Fruit fly (Drosophila melanogaster) whole organism, embryonic: Measurements from ENCODE around the gene PAPLA1.
A peak's percentile ranks its signal among the peaks of the same experiment; 100 is the strongest.

Source experiments
- Atf3 ChIP-seq: fragments of 200-800 bp; sonication (Bioruptor generic); optimal IDR thresholded peaks from 3 replicates; lab custom pipeline; 2016; ENCODE audit warnings: missing biosample characterization, missing genetic modification characterization
- CG10543 ChIP-seq: fragments of 200-800 bp; sonication (Bioruptor generic); optimal IDR thresholded peaks from 3 replicates; lab custom pipeline; 2017; ENCODE audit warnings: missing biosample characterization, mild to moderate bottlenecking, missing genetic modification characterization, moderate library complexity
- CG10565 ChIP-seq: fragments of 200-800 bp; sonication (Bioruptor generic); optimal IDR thresholded peaks from 3 replicates; lab custom pipeline; 2016; ENCODE audit warnings: missing biosample characterization, mild to moderate bottlenecking, missing genetic modification characterization
- CG11085 ChIP-seq: fragments of 200-800 bp; sonication (Bioruptor generic); IDR thresholded peaks from 2 replicates; pipeline ENCODE4 v1.3.6; 2022; ENCODE audit warnings: missing biosample characterization, missing genetic modification characterization
- CG12155 ChIP-seq: fragments of 200-800 bp; sonication (Bioruptor generic); optimal IDR thresholded peaks from 3 replicates; lab custom pipeline; 2016; ENCODE audit warnings: missing biosample characterization, missing genetic modification characterization
- CG12769 ChIP-seq: fragments of 200-800 bp; sonication (Bioruptor generic); optimal IDR thresholded peaks from 2 replicates; lab custom pipeline; 2019; ENCODE audit warnings: missing biosample characterization, mild to moderate bottlenecking, missing genetic modification characterization, moderate library complexity
- CG13894 ChIP-seq: fragments of 200-800 bp; sonication (Bioruptor generic); optimal IDR thresholded peaks from 3 replicates; lab custom pipeline; 2018; ENCODE audit warnings: missing biosample characterization, mild to moderate bottlenecking, missing genetic modification characterization, moderate library complexity
- CG1792 ChIP-seq: fragments of 200-800 bp; sonication (Bioruptor generic); optimal IDR thresholded peaks from 2 replicates; lab custom pipeline; 2016; ENCODE audit warnings: missing biosample characterization, missing genetic modification characterization
- CG18764 ChIP-seq: fragments of 200-800 bp; sonication (Bioruptor generic); optimal IDR thresholded peaks from 3 replicates; lab custom pipeline; 2016; ENCODE audit warnings: missing biosample characterization, missing genetic modification characterization
- CG31441 ChIP-seq: fragments of 200-800 bp; sonication (Bioruptor generic); IDR thresholded peaks from 2 replicates; pipeline ENCODE4 v1.3.6; 2022; ENCODE audit warnings: missing biosample characterization, missing genetic modification characterization
- CG7928 ChIP-seq: fragments of 200-800 bp; sonication (Bioruptor generic); optimal IDR thresholded peaks from 2 replicates; lab custom pipeline; 2017; ENCODE audit warnings: missing biosample characterization, mild to moderate bottlenecking, missing genetic modification characterization
- CG8290 ChIP-seq, 3 experiments: fragments of 200-800 bp; sonication (Bioruptor generic); optimal IDR thresholded peaks; 2 replicates each; lab custom pipeline; 2016 to 2019; ENCODE audit warnings: missing biosample characterization in 3 of 3, missing genetic modification characterization in 3 of 3, mild to moderate bottlenecking in 2 of 3, moderate library complexity in 1 of 3
- Camta ChIP-seq: fragments of 200-800 bp; sonication (Bioruptor generic); optimal IDR thresholded peaks from 2 replicates; lab custom pipeline; 2016; ENCODE audit warnings: missing biosample characterization, missing genetic modification characterization
- Drgx ChIP-seq: fragments of 200-800 bp; sonication (Bioruptor generic); IDR thresholded peaks from 2 replicates; pipeline ENCODE4 v1.3.6; 2022; ENCODE audit warnings: missing biosample characterization, missing genetic modification characterization
- HLH4C ChIP-seq: fragments of 200-800 bp; sonication (Bioruptor generic); IDR thresholded peaks from 3 replicates; pipeline ENCODE4 v1.3.6; 2022; ENCODE audit warnings: missing biosample characterization, missing genetic modification characterization; ENCODE audit not compliant: partially characterized antibody
- HLHmδ ChIP-seq: fragments of 200-800 bp; sonication (Bioruptor generic); optimal IDR thresholded peaks from 2 replicates; lab custom pipeline; 2018; ENCODE audit warnings: missing biosample characterization, mild to moderate bottlenecking, missing genetic modification characterization, moderate library complexity
- Hr39 ChIP-seq: fragments of >200 bp; optimal IDR thresholded peaks from 2 replicates; lab custom pipeline; 2017
- Med ChIP-seq: fragments of 200-800 bp; sonication (Bioruptor generic); peaks from one replicate; lab custom pipeline; 2016; ENCODE audit warnings: missing biosample characterization, missing genetic modification characterization, mild to moderate bottlenecking, inconsistent platforms, moderate library complexity
- Mes4 ChIP-seq: fragments of 200-800 bp; sonication (Bioruptor generic); optimal IDR thresholded peaks from 2 replicates; lab custom pipeline; 2016; ENCODE audit warnings: missing biosample characterization, missing genetic modification characterization
- NC2β ChIP-seq: fragments of 200-800 bp; sonication (Bioruptor generic); optimal IDR thresholded peaks from 2 replicates; lab custom pipeline; 2016; ENCODE audit warnings: missing biosample characterization, missing genetic modification characterization
- Pdp1 ChIP-seq, 2 experiments: fragments of 200-800 bp; sonication (Bioruptor generic); optimal IDR thresholded peaks; 3 replicates each; lab custom pipeline; 2016; ENCODE audit warnings: missing biosample characterization in 2 of 2, missing genetic modification characterization in 2 of 2, mild to moderate bottlenecking in 1 of 2, moderate library complexity in 1 of 2
- al ChIP-seq: fragments of 200-800 bp; sonication (Bioruptor generic); IDR thresholded peaks from 2 replicates; pipeline ENCODE4 v1.3.6; 2022; ENCODE audit warnings: missing biosample characterization, missing genetic modification characterization
- cad ChIP-seq: fragments of >200 bp; optimal IDR thresholded peaks from 2 replicates; lab custom pipeline; 2017; ENCODE audit warnings: missing biosample characterization, missing genetic modification characterization
- cas ChIP-seq: fragments of 200-800 bp; sonication (Bioruptor generic); IDR thresholded peaks from 2 replicates; pipeline ENCODE4 v1.3.6; 2022; ENCODE audit warnings: missing biosample characterization, missing genetic modification characterization
- chinmo ChIP-seq: fragments of 200-800 bp; sonication (Bioruptor generic); IDR thresholded peaks from 4 replicates; pipeline ENCODE4 v1.3.6; 2022; ENCODE audit warnings: missing biosample characterization, missing genetic modification characterization; ENCODE audit not compliant: partially characterized antibody
- corto ChIP-seq: fragments of 200-800 bp; sonication (Bioruptor generic); optimal IDR thresholded peaks from 2 replicates; lab custom pipeline; 2016; ENCODE audit warnings: missing biosample characterization, mild to moderate bottlenecking, missing genetic modification characterization, moderate library complexity
- croc ChIP-seq: fragments of 200-800 bp; sonication (Bioruptor generic); conservative IDR thresholded peaks from 3 replicates; pipeline ENCODE4 v1.3.6; 2022; ENCODE audit warnings: missing biosample characterization, missing genetic modification characterization
- crol ChIP-seq: fragments of 200-800 bp; sonication (Bioruptor generic); IDR thresholded peaks from 2 replicates; pipeline ENCODE4 v1.3.6; 2022; ENCODE audit warnings: missing biosample characterization, missing genetic modification characterization
- cwo ChIP-seq: fragments of 200-800 bp; sonication (Bioruptor generic); optimal IDR thresholded peaks from 3 replicates; lab custom pipeline; 2017; ENCODE audit warnings: missing biosample characterization, missing genetic modification characterization, mild to moderate bottlenecking, moderate library complexity, missing genetic modification reagents
- dati ChIP-seq: fragments of 200-800 bp; sonication (Bioruptor generic); IDR thresholded peaks from 2 replicates; pipeline ENCODE4 v1.3.6; 2022; ENCODE audit warnings: missing biosample characterization, missing genetic modification characterization
- dysf ChIP-seq: fragments of 200-800 bp; sonication (Bioruptor generic); IDR thresholded peaks from 3 replicates; pipeline ENCODE4 v1.3.6; 2022; ENCODE audit warnings: missing biosample characterization, missing genetic modification characterization
- eve ChIP-seq, 2 experiments: fragments of >200 bp; optimal IDR thresholded peaks; 2 replicates each; lab custom pipeline; 2017; ENCODE audit warnings: missing biosample characterization in 2 of 2, missing genetic modification characterization in 2 of 2
- ewg ChIP-seq: fragments of 200-800 bp; sonication (Bioruptor generic); optimal IDR thresholded peaks from 3 replicates; lab custom pipeline; 2017; ENCODE audit warnings: mild to moderate bottlenecking, missing biosample characterization, missing genetic modification reagents, missing genetic modification characterization
- hkb ChIP-seq, 2 experiments: fragments of 200-800 bp in 1 of 2; fragments of >200 bp in 1 of 2; sonication (Bioruptor generic) in 1 of 2; IDR thresholded peaks in 1 of 2; optimal IDR thresholded peaks in 1 of 2; 2 replicates each; pipeline versions ENCODE4 v1.3.6 to Lab custom; 2017 to 2022; ENCODE audit warnings: missing biosample characterization in 1 of 2, missing genetic modification characterization in 1 of 2
- inv ChIP-seq: fragments of 200-800 bp; sonication (Bioruptor generic); IDR thresholded peaks from 2 replicates; pipeline ENCODE4 v1.3.6; 2022; ENCODE audit warnings: missing biosample characterization, missing genetic modification characterization; ENCODE audit not compliant: partially characterized antibody
- lbe ChIP-seq: fragments of 200-800 bp; sonication (Bioruptor generic); optimal IDR thresholded peaks from 2 replicates; lab custom pipeline; 2016; ENCODE audit warnings: missing biosample characterization, mild to moderate bottlenecking, missing genetic modification characterization
- maf-S ChIP-seq: fragments of 200-800 bp; sonication (Bioruptor generic); optimal IDR thresholded peaks from 2 replicates; lab custom pipeline; 2016; ENCODE audit warnings: missing biosample characterization, missing genetic modification characterization
- nom ChIP-seq: fragments of 200-800 bp; sonication (Bioruptor generic); optimal IDR thresholded peaks from 2 replicates; lab custom pipeline; 2017; ENCODE audit warnings: missing biosample characterization, missing genetic modification characterization, mild to moderate bottlenecking, moderate library complexity, missing genetic modification reagents
- oc ChIP-seq: fragments of 200-800 bp; sonication (Bioruptor generic); optimal IDR thresholded peaks from 2 replicates; lab custom pipeline; 2018; ENCODE audit warnings: missing biosample characterization, mild to moderate bottlenecking, missing genetic modification characterization, moderate library complexity
- sd ChIP-seq: fragments of 200-800 bp; sonication (Bioruptor generic); optimal IDR thresholded peaks from 3 replicates; lab custom pipeline; 2018; ENCODE audit warnings: missing biosample characterization, mild to moderate bottlenecking, missing genetic modification characterization, moderate library complexity
- sens ChIP-seq: fragments of 200-800 bp; sonication (Bioruptor generic); peaks from one replicate; lab custom pipeline; 2016; ENCODE audit warnings: missing biosample characterization, missing genetic modification characterization
- shn ChIP-seq: fragments of 200-800 bp; sonication (Bioruptor generic); optimal IDR thresholded peaks from 3 replicates; lab custom pipeline; 2016; ENCODE audit warnings: missing biosample characterization, missing genetic modification characterization
- sisA ChIP-seq: fragments of 200-800 bp; sonication (Bioruptor generic); IDR thresholded peaks from 2 replicates; pipeline ENCODE4 v1.3.6; 2022; ENCODE audit warnings: missing biosample characterization, missing genetic modification characterization
- slou ChIP-seq: fragments of 200-800 bp; sonication (Bioruptor generic); optimal IDR thresholded peaks from 3 replicates; lab custom pipeline; 2016; ENCODE audit warnings: missing biosample characterization, missing genetic modification characterization
- sob ChIP-seq: fragments of 200-800 bp; sonication (Bioruptor generic); IDR thresholded peaks from 2 replicates; pipeline ENCODE4 v1.3.6; 2022; ENCODE audit warnings: missing biosample characterization, missing genetic modification characterization
- tgo ChIP-seq: fragments of 200-800 bp; sonication (Bioruptor generic); IDR thresholded peaks from 3 replicates; pipeline ENCODE4 v1.3.6; 2022; ENCODE audit warnings: missing biosample characterization, missing genetic modification characterization
- trh ChIP-seq: fragments of 200-800 bp; sonication (Bioruptor generic); optimal IDR thresholded peaks from 2 replicates; lab custom pipeline; 2016; ENCODE audit warnings: missing biosample characterization, missing genetic modification characterization
- tup ChIP-seq: fragments of 200-800 bp; sonication (Bioruptor generic); optimal IDR thresholded peaks from 2 replicates; lab custom pipeline; 2016; ENCODE audit warnings: missing biosample characterization, mild to moderate bottlenecking, missing genetic modification characterization, moderate library complexity
- twi ChIP-seq: fragments of 200-800 bp; optimal IDR thresholded peaks from 2 replicates; lab custom pipeline; 2019; ENCODE audit warnings: missing biosample characterization, mild to moderate bottlenecking, missing genetic modification characterization, moderate library complexity
- wor ChIP-seq: fragments of 200-800 bp; sonication (Bioruptor generic); IDR thresholded peaks from 2 replicates; pipeline ENCODE4 v1.3.6; 2022; ENCODE audit warnings: missing biosample characterization, missing genetic modification characterization

Gene PAPLA1

DNA sequence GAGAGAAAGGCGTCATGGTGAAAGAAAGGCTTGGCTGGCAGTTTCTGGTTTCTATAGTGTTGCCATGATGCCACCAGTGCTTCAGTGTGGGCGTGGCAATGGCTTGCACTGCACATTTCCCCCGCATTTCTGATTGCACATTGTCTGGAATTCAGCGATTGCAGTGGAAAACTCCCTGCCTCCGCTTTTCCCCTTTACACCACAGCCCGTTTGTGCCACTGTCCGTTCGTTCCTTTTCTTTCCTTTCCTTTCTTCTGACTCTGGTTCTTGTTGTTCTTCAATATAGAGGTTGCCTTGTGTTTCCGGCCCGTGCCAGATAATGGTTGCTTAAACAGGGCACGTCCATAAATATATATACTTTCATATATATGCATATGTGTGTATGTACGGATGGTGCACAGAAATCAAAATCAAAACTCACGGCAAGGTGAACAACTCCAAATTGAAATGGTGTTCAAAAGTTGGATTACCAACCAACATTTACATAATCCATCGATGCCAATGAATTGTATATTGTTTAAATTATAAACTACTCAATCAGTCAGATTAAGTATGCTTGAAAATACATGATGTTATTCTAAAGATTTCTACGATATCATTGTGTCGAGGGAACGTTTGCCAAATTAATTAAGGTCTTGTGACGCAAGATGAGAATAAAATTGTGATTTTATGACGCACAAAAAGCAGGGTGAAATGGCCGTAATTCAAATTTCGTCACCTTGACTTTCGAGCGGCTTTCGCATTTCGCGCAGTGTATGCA lies 66.1 kb downstream of the PAPLA1 start:
- TF ChIP-seq HLHmδ = no peak
- TF ChIP-seq Drgx = 0 out of 2 replicates have a peak, but pooled peaks have one; percentile 17
- TF ChIP-seq chinmo = 0 out of 4 replicates have a peak, but pooled peaks have one; percentile 5
- TF ChIP-seq Pdp1 (GFP tag; optimal IDR thresholded peaks at IDR 0.05; lab: Kevin White, UChicago) = peak in 1 of 2 experiments; percentile 31
- TF ChIP-seq CG10565 (GFP tag; lab: Kevin White, UChicago) = no peak
- TF ChIP-seq dysf = no peak
- no peak for TF ChIP-seq shn (GFP tag; lab: Kevin White, UChicago)
- peak in 1 of 2 experiments; percentile 16 for TF ChIP-seq eve (GFP tag; optimal IDR thresholded peaks at IDR 0.05; lab: Kevin White, UChicago)
- TF ChIP-seq tup (GFP tag; lab: Kevin White, UChicago) = no peak
- TF ChIP-seq sens (GFP tag; lab: Kevin White, UChicago) = peak; percentile 54
- TF ChIP-seq CG18764 (GFP tag; lab: Kevin White, UChicago) = no peak
- no peak for TF ChIP-seq tgo (GFP tag; lab: Robert Waterston, UW)
- TF ChIP-seq CG7928 (GFP tag; lab: Kevin White, UChicago) = no peak
- TF ChIP-seq CG31441 (GFP tag; lab: Robert Waterston, UW) = no peak
- no peak for TF ChIP-seq croc (GFP tag; lab: Robert Waterston, UW)
- TF ChIP-seq nom (GFP tag; lab: Kevin White, UChicago) = peak; percentile 10
- peak; percentile 62 for TF ChIP-seq Hr39
- no peak for TF ChIP-seq CG1792 (GFP tag; lab: Kevin White, UChicago)
- TF ChIP-seq corto (GFP tag; lab: Kevin White, UChicago) = no peak
- no peak for TF ChIP-seq cad (GFP tag; lab: Kevin White, UChicago)
- TF ChIP-seq Med (GFP tag; lab: Kevin White, UChicago) = peak; percentile 62
- peak; percentile 2 for TF ChIP-seq lbe
- TF ChIP-seq CG12155 (GFP tag; lab: Kevin White, UChicago) = no peak
- TF ChIP-seq NC2β (GFP tag; lab: Kevin White, UChicago) = no peak
- no peak for TF ChIP-seq maf-S (GFP tag; lab: Kevin White, UChicago)
- TF ChIP-seq oc (tag; lab: Kevin White, UChicago) = no peak

- TF ChIP-seq Camta (no peak), inv (GFP tag; lab: Robert Waterston, UW) (0 out of 2 replicates have a peak, but pooled peaks have one; percentile 12), cwo (GFP tag; lab: Kevin White, UChicago) (peak; percentile 36), Mes4 (GFP tag; lab: Kevin White, UChicago) (no peak), slou (GFP tag; lab: Kevin White, UChicago) (no peak), crol (GFP tag; lab: Robert Waterston, UW) (peak; percentile 73), hkb (optimal IDR thresholded peaks at IDR 0.05; lab: Kevin White, UChicago) (peak; percentile 16), hkb (GFP tag; IDR thresholded peaks at IDR 0.05; lab: Robert Waterston, UW) (no peak), Atf3 (GFP tag; lab: Kevin White, UChicago) (no peak), ewg (GFP tag; lab: Kevin White, UChicago) (no peak), CG11085 (GFP tag; lab: Robert Waterston, UW) (no peak), twi (tag; lab: Kevin White, UChicago) (peak; percentile 75), dati (no peak), al (GFP tag; lab: Robert Waterston, UW) (no peak), HLH4C (no peak), trh (GFP tag; lab: Kevin White, UChicago) (no peak), CG8290 (GFP tag; optimal IDR thresholded peaks at IDR 0.05; lab: Kevin White, UChicago) (no peak), CG8290 (tag; optimal IDR thresholded peaks at IDR 0.05; lab: Kevin White, UChicago) (no peak), cas (GFP tag; lab: Robert Waterston, UW) (no peak), sob (GFP tag; lab: Robert Waterston, UW) (0 out of 2 replicates have a peak, but pooled peaks have one; percentile 14), CG13894 (tag; lab: Kevin White, UChicago) (peak; percentile 4), sisA (GFP tag; lab: Robert Waterston, UW) (no peak), wor (GFP tag; lab: Robert Waterston, UW) (no peak), CG10543 (GFP tag; lab: Kevin White, UChicago) (peak; percentile 46), CG12769 (tag; lab: Kevin White, UChicago) (peak; percentile 59), sd (tag; lab: Kevin White, UChicago) (peak; percentile 43)
Measured at dm6 chr2L:8091908-8092307, 67.5 kb downstream of the PAPLA1 start.
